ENCODE assay signal across 7 worm cellular contexts in genomic region chrIII:3952058-3952457, ce11.
TF ChIP-seq lines count a peak whose summit lies in the region.

No protein-coding gene starts in this region.

TF ChIP-seq in whole organism, L1 larva, 84 proteins besides CTCF, POLR2A, EP300 and RAD21 (continues in another document):
- TF ChIP-seq hlh-4 (tag; optimal IDR thresholded peaks at IDR 0.05; lab: Kevin White, UChicago) (no peak), unc-130 (tag; optimal IDR thresholded peaks at IDR 0.05; lab: Kevin White, UChicago) (peak; percentile 64), ceh-63 (GFP tag; optimal IDR thresholded peaks at IDR 0.05; lab: Kevin White, UChicago) (no peak), ces-1 (GFP tag; optimal IDR thresholded peaks at IDR 0.05; lab: Kevin White, UChicago) (no peak), pqm-1 (tag; optimal IDR thresholded peaks at IDR 0.05; lab: Kevin White, UChicago) (no peak), efl-1 (optimal IDR thresholded peaks at IDR 0.05; lab: Kevin White, UChicago) (no peak), efl-1 (GFP tag; optimal IDR thresholded peaks at IDR 0.05 in 1 of 2; lab: Kevin White, UChicago) (no peak), nhr-28 (tag; optimal IDR thresholded peaks at IDR 0.05; lab: Kevin White, UChicago) (no peak), fkh-8 (tag; optimal IDR thresholded peaks at IDR 0.05; lab: Kevin White, UChicago) (no peak), skn-1 (tag; optimal IDR thresholded peaks at IDR 0.05; lab: Kevin White, UChicago) (no peak), hpl-2 (GFP tag; optimal IDR thresholded peaks at IDR 0.05; lab: Kevin White, UChicago) (no peak), zag-1 (tag; optimal IDR thresholded peaks at IDR 0.05; lab: Kevin White, UChicago) (no peak), mdl-1 (tag; optimal IDR thresholded peaks at IDR 0.05; lab: Kevin White, UChicago) (peak in 1 of 2 experiments; percentile 30), unc-62 (GFP tag; optimal IDR thresholded peaks at IDR 0.05; lab: Kevin White, UChicago) (no peak)

TF ChIP-seq in whole organism, L2 larva, 48 proteins besides CTCF, POLR2A, EP300 and RAD21 (continues in another document):
- no peak for TF ChIP-seq R02D3.7 (tag; optimal IDR thresholded peaks at IDR 0.05; lab: Kevin White, UChicago)
- TF ChIP-seq lsy-2 (tag; optimal IDR thresholded peaks at IDR 0.05; lab: Kevin White, UChicago) = peak in 1 of 2 experiments; percentile 37
- no peak for TF ChIP-seq nhr-77 (tag; optimal IDR thresholded peaks at IDR 0.05; lab: Kevin White, UChicago)
- TF ChIP-seq mbf-1 (tag; optimal IDR thresholded peaks at IDR 0.05; lab: Kevin White, UChicago) = no peak
- no peak for TF ChIP-seq unc-62 (GFP tag; optimal IDR thresholded peaks at IDR 0.05; lab: Kevin White, UChicago)
- TF ChIP-seq skn-1 (tag; optimal IDR thresholded peaks at IDR 0.05; lab: Kevin White, UChicago) = no peak
- TF ChIP-seq fos-1 (tag; optimal IDR thresholded peaks at IDR 0.05; lab: Kevin White, UChicago) = peak; percentile 9
- peak; percentile 81 for TF ChIP-seq nhr-129 (tag; optimal IDR thresholded peaks at IDR 0.05; lab: Kevin White, UChicago)
- TF ChIP-seq mab-5 (tag; optimal IDR thresholded peaks at IDR 0.05; lab: Kevin White, UChicago) = no peak
- peak; percentile 58 for TF ChIP-seq sma-9 (GFP tag; optimal IDR thresholded peaks at IDR 0.05; lab: Kevin White, UChicago)
- no peak for TF ChIP-seq sma-9 (tag; optimal IDR thresholded peaks at IDR 0.05; lab: Kevin White, UChicago)
- TF ChIP-seq lin-39 (tag; optimal IDR thresholded peaks at IDR 0.05; lab: Kevin White, UChicago) = no peak
- no peak for TF ChIP-seq elt-3 (tag; optimal IDR thresholded peaks at IDR 0.05; lab: Kevin White, UChicago)
- TF ChIP-seq nhr-11 (tag; optimal IDR thresholded peaks at IDR 0.05; lab: Kevin White, UChicago) = no peak

TF ChIP-seq in whole organism, L3 larva, 47 proteins besides CTCF, POLR2A, EP300 and RAD21:
- peak; percentile 80 for TF ChIP-seq pha-4 (tag; optimal IDR thresholded peaks at IDR 0.05; lab: Kevin White, UChicago)
- peak; percentile 15 for TF ChIP-seq snpc-4 (tag; optimal IDR thresholded peaks at IDR 0.05; lab: Kevin White, UChicago)
- peak; percentile 46 for TF ChIP-seq nhr-43 (tag; optimal IDR thresholded peaks at IDR 0.05; lab: Kevin White, UChicago; ENCODE audit: poor library complexity, severe bottlenecking)
- peak; percentile 8 for TF ChIP-seq nfya-1 (tag; optimal IDR thresholded peaks at IDR 0.05; lab: Kevin White, UChicago; ENCODE audit: insufficient read depth)
- TF ChIP-seq R02D3.7 (tag; optimal IDR thresholded peaks at IDR 0.05; lab: Kevin White, UChicago) = no peak
- peak; percentile 26 for TF ChIP-seq pqm-1 (tag; optimal IDR thresholded peaks at IDR 0.05; lab: Kevin White, UChicago)
- TF ChIP-seq daf-12 (tag; optimal IDR thresholded peaks at IDR 0.05; lab: Kevin White, UChicago) = no peak
- TF ChIP-seq elt-2 (tag; optimal IDR thresholded peaks at IDR 0.05; lab: Kevin White, UChicago) = peak; percentile 26
- TF ChIP-seq nhr-23 (tag; optimal IDR thresholded peaks at IDR 0.05; lab: Kevin White, UChicago) = peak; percentile 77

TF ChIP-seq in whole organism, L4 larva, 104 proteins besides CTCF, POLR2A, EP300 and RAD21 (continues in another document):
- no peak for TF ChIP-seq dmd-6 (GFP tag; IDR thresholded peaks at IDR 0.05; lab: Robert Waterston, UW)
- peak; percentile 81 for TF ChIP-seq hlh-30 (tag; optimal IDR thresholded peaks at IDR 0.05; lab: Kevin White, UChicago; ENCODE audit: insufficient read depth)
- TF ChIP-seq mes-2 (tag; optimal IDR thresholded peaks at IDR 0.05; lab: Kevin White, UChicago; ENCODE audit: poor library complexity, severe bottlenecking) = no peak
- peak; percentile 77 for TF ChIP-seq nhr-77 (tag; optimal IDR thresholded peaks at IDR 0.05; lab: Kevin White, UChicago)
- TF ChIP-seq dve-1 (tag; optimal IDR thresholded peaks at IDR 0.05; lab: Kevin White, UChicago; ENCODE audit: insufficient read depth) = peak; percentile 9
- no peak for TF ChIP-seq ceh-82 (tag; optimal IDR thresholded peaks at IDR 0.05; lab: Kevin White, UChicago)
- peak in 1 of 2 experiments; percentile 75 for TF ChIP-seq mdl-1 (tag; optimal IDR thresholded peaks at IDR 0.05; lab: Kevin White, UChicago)
- TF ChIP-seq aha-1 (tag; lab: Kevin White, UChicago) = peak; percentile 46
- TF ChIP-seq lsy-2 (tag; optimal IDR thresholded peaks at IDR 0.05; lab: Kevin White, UChicago) = peak in 1 of 2 experiments; percentile 32
- peak; percentile 62 for TF ChIP-seq pqm-1 (tag; optimal IDR thresholded peaks at IDR 0.05; lab: Kevin White, UChicago)
- TF ChIP-seq nhr-111 (GFP tag; optimal IDR thresholded peaks at IDR 0.05; lab: Kevin White, UChicago) = no peak
- no peak for TF ChIP-seq ztf-7 (tag; optimal IDR thresholded peaks at IDR 0.05; lab: Kevin White, UChicago)
- TF ChIP-seq daf-16 (GFP tag; optimal IDR thresholded peaks at IDR 0.05; lab: Kevin White, UChicago) = peak in 1 of 2 experiments; percentile 51
- TF ChIP-seq daf-16 (tag; optimal IDR thresholded peaks at IDR 0.05; lab: Kevin White, UChicago) = peak; percentile 59

TF ChIP-seq in whole organism, late embryonic, 69 proteins besides CTCF, POLR2A, EP300 and RAD21:
- TF ChIP-seq elt-2 (tag; optimal IDR thresholded peaks at IDR 0.05; lab: Kevin White, UChicago) (peak; percentile 3), Y22D7AL.16 (tag; optimal IDR thresholded peaks at IDR 0.05; lab: Kevin White, UChicago) (no peak)

TF ChIP-seq in whole organism, mixed stage, embryonic, 35 proteins besides CTCF, POLR2A, EP300 and RAD21:
- no peak for TF ChIP-seq sem-2 (GFP tag; optimal IDR thresholded peaks at IDR 0.05; lab: Kevin White, UChicago)
- peak; percentile 34 for TF ChIP-seq unc-62 (GFP tag; optimal IDR thresholded peaks at IDR 0.05; lab: Kevin White, UChicago)

TF ChIP-seq in whole organism, young adult, 124 proteins besides CTCF, POLR2A, EP300 and RAD21:
- TF ChIP-seq nhr-80 (tag; optimal IDR thresholded peaks at IDR 0.05; lab: Kevin White, UChicago) (peak; percentile 52), zfh-2 (GFP tag; conservative IDR thresholded peaks at IDR 0.05; lab: Robert Waterston, UW) (no peak)
